Worm (Caenorhabditis elegans) whole organism, L3 larva: ENCODE data around the gene K09E9.4.

Experiments used
- R02D3.7 ChIP-seq: fragments of 150-350 bp; optimal IDR thresholded peaks from 2 replicates; lab custom pipeline; 2014; ENCODE audit warnings: missing biosample characterization, missing genetic modification characterization
- ZK546.5 ChIP-seq: sonication (generic microtip); optimal IDR thresholded peaks from 2 replicates; lab custom pipeline; 2017; ENCODE audit warnings: missing biosample characterization, missing genetic modification characterization
- aly-2 ChIP-seq: fragments of 150-350 bp; optimal IDR thresholded peaks from 2 replicates; lab custom pipeline; 2014; ENCODE audit warnings: missing biosample characterization, missing genetic modification characterization
- ama-1 ChIP-seq: fragments of 150-350 bp; optimal IDR thresholded peaks from 2 replicates; lab custom pipeline; 2018
- ceh-16 ChIP-seq: sonication (generic microtip); optimal IDR thresholded peaks from 2 replicates; lab custom pipeline; 2017; ENCODE audit warnings: missing biosample characterization, missing genetic modification characterization
- ceh-28 ChIP-seq: fragments of 150-350 bp; optimal IDR thresholded peaks from 2 replicates; lab custom pipeline; 2014; ENCODE audit warnings: missing biosample characterization, missing genetic modification reagents, missing genetic modification characterization
- ceh-82 ChIP-seq: fragments of 150-350 bp; optimal IDR thresholded peaks from 2 replicates; lab custom pipeline; 2014; ENCODE audit warnings: missing biosample characterization, missing genetic modification characterization
- ceh-9 ChIP-seq: sonication (generic microtip); optimal IDR thresholded peaks from 2 replicates; lab custom pipeline; 2018; ENCODE audit warnings: missing biosample characterization, missing genetic modification characterization
- daf-12 ChIP-seq: fragments of 150-350 bp; optimal IDR thresholded peaks from 2 replicates; lab custom pipeline; 2014; ENCODE audit warnings: missing biosample characterization, missing genetic modification reagents, missing genetic modification characterization
- egl-27 ChIP-seq: sonication (generic microtip); optimal IDR thresholded peaks from 4 replicates; lab custom pipeline; 2017; ENCODE audit warnings: missing biosample characterization, missing genetic modification reagents, missing genetic modification characterization
- egl-5 ChIP-seq: fragments of 150-350 bp; optimal IDR thresholded peaks from 2 replicates; lab custom pipeline; 2017; ENCODE audit warnings: missing biosample characterization, missing genetic modification reagents, missing genetic modification characterization, inconsistent platforms
- elt-1 ChIP-seq: fragments of 150-350 bp; optimal IDR thresholded peaks from 2 replicates; lab custom pipeline; 2014; ENCODE audit warnings: missing biosample characterization, missing genetic modification characterization
- elt-2 ChIP-seq: sonication (generic microtip); optimal IDR thresholded peaks from 2 replicates; lab custom pipeline; 2016; ENCODE audit warnings: missing genetic modification reagents, mild to moderate bottlenecking, missing genetic modification characterization, missing compliant biosample characterization
- elt-3 ChIP-seq, 3 experiments: fragments of 150-350 bp in 1 of 3; sonication (generic microtip) in 2 of 3; optimal IDR thresholded peaks; 2 replicates in 2 of 3; 4 replicates in 1 of 3; lab custom pipeline; 2014 to 2017; ENCODE audit warnings: missing biosample characterization in 3 of 3, missing genetic modification characterization in 3 of 3
- eor-1 ChIP-seq, 2 experiments: fragments of 150-350 bp; optimal IDR thresholded peaks; 2 replicates each; lab custom pipeline; 2014 to 2018; ENCODE audit warnings: missing biosample characterization in 2 of 2, missing genetic modification characterization in 2 of 2
- fkh-10 ChIP-seq: sonication (generic microtip); optimal IDR thresholded peaks from 2 replicates; lab custom pipeline; 2017; ENCODE audit warnings: missing biosample characterization, missing genetic modification reagents, missing genetic modification characterization
- fkh-2 ChIP-seq: fragments of 150-350 bp; optimal IDR thresholded peaks from 2 replicates; lab custom pipeline; 2014; ENCODE audit warnings: missing biosample characterization, missing genetic modification reagents, missing genetic modification characterization
- fos-1 ChIP-seq: fragments of 150-350 bp; optimal IDR thresholded peaks from 2 replicates; lab custom pipeline; 2014; ENCODE audit warnings: missing biosample characterization, missing genetic modification characterization
- hmg-11 ChIP-seq: sonication (generic microtip); optimal IDR thresholded peaks from 2 replicates; lab custom pipeline; 2016; ENCODE audit warnings: missing genetic modification characterization, missing compliant biosample characterization
- jun-1 ChIP-seq: fragments of 150-350 bp; optimal IDR thresholded peaks from 2 replicates; lab custom pipeline; 2014; ENCODE audit warnings: missing biosample characterization, missing genetic modification reagents, missing genetic modification characterization
- lin-15B ChIP-seq: fragments of 150-350 bp; optimal IDR thresholded peaks from 2 replicates; lab custom pipeline; 2014; ENCODE audit warnings: missing biosample characterization, missing genetic modification characterization
- lin-39 ChIP-seq: fragments of 150-350 bp; optimal IDR thresholded peaks from 2 replicates; lab custom pipeline; 2018; ENCODE audit warnings: missing biosample characterization, missing genetic modification reagents, missing genetic modification characterization
- lsy-12 ChIP-seq: sonication (generic microtip); optimal IDR thresholded peaks from 2 replicates; lab custom pipeline; 2016; ENCODE audit warnings: mild to moderate bottlenecking, missing genetic modification characterization, missing compliant biosample characterization
- mdl-1 ChIP-seq: fragments of 150-350 bp; optimal IDR thresholded peaks from 2 replicates; lab custom pipeline; 2014; ENCODE audit warnings: missing biosample characterization, missing genetic modification characterization
- mml-1 ChIP-seq: fragments of 150-350 bp; sonication (generic microtip); optimal IDR thresholded peaks from 3 replicates; lab custom pipeline; 2014; ENCODE audit warnings: missing biosample characterization, missing genetic modification characterization
- nfya-1 ChIP-seq: sonication (generic microtip); optimal IDR thresholded peaks from 2 replicates; lab custom pipeline; 2017; ENCODE audit warnings: missing genetic modification characterization, mild to moderate bottlenecking, missing compliant biosample characterization, antibody characterized with exemption, moderate library complexity; ENCODE audit not compliant: insufficient read depth
- nhr-11 ChIP-seq: fragments of 150-350 bp; optimal IDR thresholded peaks from 2 replicates; lab custom pipeline; 2014; ENCODE audit warnings: missing biosample characterization, missing genetic modification characterization
- nhr-12 ChIP-seq: fragments of 150-350 bp; optimal IDR thresholded peaks from 2 replicates; lab custom pipeline; 2014; ENCODE audit warnings: missing biosample characterization, missing genetic modification characterization
- nhr-23 ChIP-seq: fragments of 150-350 bp; optimal IDR thresholded peaks from 2 replicates; lab custom pipeline; 2014; ENCODE audit warnings: missing biosample characterization, missing genetic modification reagents, missing genetic modification characterization
- nhr-237 ChIP-seq: fragments of 150-350 bp; optimal IDR thresholded peaks from 2 replicates; lab custom pipeline; 2014; ENCODE audit warnings: missing biosample characterization, missing genetic modification characterization
- nhr-25 ChIP-seq: sonication (generic microtip); optimal IDR thresholded peaks from 2 replicates; lab custom pipeline; 2017; ENCODE audit warnings: missing biosample characterization, missing genetic modification characterization
- nhr-28 ChIP-seq: fragments of 150-350 bp; optimal IDR thresholded peaks from 2 replicates; lab custom pipeline; 2014; ENCODE audit warnings: missing biosample characterization, missing genetic modification characterization
- nhr-43 ChIP-seq: sonication (generic microtip); optimal IDR thresholded peaks from 2 replicates; lab custom pipeline; 2016; ENCODE audit warnings: mild to moderate bottlenecking, missing genetic modification characterization, missing compliant biosample characterization; ENCODE audit not compliant: poor library complexity, severe bottlenecking
- nhr-67 ChIP-seq: fragments of 150-350 bp; optimal IDR thresholded peaks from 2 replicates; lab custom pipeline; 2014; ENCODE audit warnings: missing biosample characterization, missing genetic modification characterization
- nhr-76 ChIP-seq: fragments of 150-350 bp; sonication (generic microtip); optimal IDR thresholded peaks from 5 replicates; lab custom pipeline; 2014; ENCODE audit warnings: missing biosample characterization, missing genetic modification characterization
- nhr-77 ChIP-seq: fragments of 150-350 bp; optimal IDR thresholded peaks from 2 replicates; lab custom pipeline; 2014; ENCODE audit warnings: missing biosample characterization, missing genetic modification characterization
- pha-4 ChIP-seq: fragments of 150-350 bp; optimal IDR thresholded peaks from 2 replicates; lab custom pipeline; 2014; ENCODE audit warnings: missing biosample characterization, missing genetic modification reagents, missing genetic modification characterization
- pqm-1 ChIP-seq: fragments of 150-350 bp; optimal IDR thresholded peaks from 2 replicates; lab custom pipeline; 2017; ENCODE audit warnings: missing biosample characterization, missing genetic modification characterization, inconsistent platforms
- sea-2 ChIP-seq: fragments of 150-350 bp; sonication (generic microtip); optimal IDR thresholded peaks from 4 replicates; lab custom pipeline; 2014; ENCODE audit warnings: missing biosample characterization, missing genetic modification reagents, missing genetic modification characterization
- skn-1 ChIP-seq: fragments of 150-350 bp; optimal IDR thresholded peaks from 2 replicates; lab custom pipeline; 2014; ENCODE audit warnings: missing biosample characterization, missing genetic modification characterization
- snpc-4 ChIP-seq: fragments of 150-350 bp; optimal IDR thresholded peaks from 2 replicates; lab custom pipeline; 2014; ENCODE audit warnings: missing biosample characterization, missing genetic modification characterization
- tbx-2 ChIP-seq: sonication (generic microtip); optimal IDR thresholded peaks from 2 replicates; lab custom pipeline; 2016; ENCODE audit warnings: mild to moderate bottlenecking, missing genetic modification characterization, missing compliant biosample characterization
- unc-39 ChIP-seq: sonication (generic microtip); optimal IDR thresholded peaks from 4 replicates; lab custom pipeline; 2017; ENCODE audit warnings: missing biosample characterization, missing genetic modification characterization
- unc-62 ChIP-seq: fragments of 150-350 bp; sonication (generic microtip); optimal IDR thresholded peaks from 4 replicates; lab custom pipeline; 2014; ENCODE audit warnings: missing biosample characterization, missing genetic modification reagents, missing genetic modification characterization
- zag-1 ChIP-seq: fragments of 150-350 bp; optimal IDR thresholded peaks from 2 replicates; lab custom pipeline; 2014; ENCODE audit warnings: missing biosample characterization, missing genetic modification characterization
- ztf-11 ChIP-seq: fragments of 150-350 bp; optimal IDR thresholded peaks from 2 replicates; lab custom pipeline; 2014; ENCODE audit warnings: missing biosample characterization, missing genetic modification characterization
- ztf-4 ChIP-seq: fragments of 150-350 bp; optimal IDR thresholded peaks from 2 replicates; lab custom pipeline; 2014; ENCODE audit warnings: missing biosample characterization, missing genetic modification characterization

Gene K09E9.4

DNA sequence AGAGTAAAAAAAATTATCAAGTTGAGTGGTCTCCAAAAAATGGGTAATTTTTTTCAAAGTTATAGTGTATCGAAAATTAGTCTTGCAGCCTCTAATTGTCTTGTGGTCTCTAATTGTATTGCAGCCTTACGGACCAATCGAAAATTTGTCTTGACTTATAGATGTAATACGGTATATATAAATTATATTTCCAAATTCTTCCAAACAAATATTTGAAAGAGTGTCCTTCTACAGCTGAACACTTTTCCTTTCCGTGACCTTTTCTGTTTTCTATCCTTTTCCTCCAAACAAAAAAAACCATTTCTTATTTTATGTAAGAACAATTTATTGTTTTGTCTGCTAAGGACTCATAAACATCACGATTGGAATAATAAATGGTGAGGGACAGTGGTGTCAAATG, 10.4 kb upstream of the K09E9.4 start, which contains the start of gene K09E9.7:
TSS of gene K09E9.7 (plus strand) at position 301 of the 400 bp plus-strand sequence.
- TF ChIP-seq unc-39 (tag; lab: Kevin White, UChicago) = no peak
- TF ChIP-seq elt-1 (tag; lab: Kevin White, UChicago) = no peak
- TF ChIP-seq fkh-2 = no peak
- TF ChIP-seq ama-1 (lab: Kevin White, UChicago) = no peak
- no peak for TF ChIP-seq unc-62 (GFP tag; lab: Kevin White, UChicago)
- no peak for TF ChIP-seq skn-1 (tag; lab: Kevin White, UChicago)
- no peak for TF ChIP-seq elt-3 (tag; optimal IDR thresholded peaks at IDR 0.05; lab: Kevin White, UChicago)
- TF ChIP-seq sea-2 (GFP tag; lab: Kevin White, UChicago) = no peak
- TF ChIP-seq pqm-1 (tag; lab: Kevin White, UChicago) = no peak
- no peak for TF ChIP-seq mml-1 (tag; lab: Kevin White, UChicago)
- no peak for TF ChIP-seq fkh-10 (GFP tag; lab: Kevin White, UChicago)
- TF ChIP-seq fos-1 (tag; lab: Kevin White, UChicago) = no peak
- TF ChIP-seq ceh-28 (tag; lab: Kevin White, UChicago) = no peak

DNA sequence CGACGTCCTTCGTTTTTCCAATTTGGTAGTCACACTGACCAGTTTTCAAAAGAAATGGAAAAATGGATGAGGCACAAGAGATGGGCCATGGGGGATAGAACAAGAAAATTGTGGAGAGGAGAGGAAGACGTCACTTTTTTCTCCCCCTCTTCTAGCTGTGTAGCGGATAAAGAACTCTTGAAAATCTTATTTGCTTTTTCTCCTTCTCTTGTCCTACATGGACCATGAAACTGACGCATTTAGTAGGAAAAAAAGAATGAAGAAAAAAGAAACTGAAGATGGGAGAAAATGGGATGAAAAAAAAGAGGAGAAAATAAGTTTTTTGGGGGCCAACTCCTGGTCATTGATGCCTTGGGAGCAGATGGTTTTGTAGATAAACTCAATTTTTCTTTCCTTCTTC, 3.7 kb upstream of the K09E9.4 start:
- peak; percentile 17 for TF ChIP-seq elt-1 (tag; lab: Kevin White, UChicago)
- peak; percentile 77 for TF ChIP-seq fkh-10 (GFP tag; lab: Kevin White, UChicago)
- no peak for TF ChIP-seq nhr-23
- TF ChIP-seq fkh-2 = no peak
- TF ChIP-seq nfya-1 = peak; percentile 50
- TF ChIP-seq lsy-12 (tag; lab: Kevin White, UChicago) = no peak
- peak; percentile 20 for TF ChIP-seq egl-5 (tag; lab: Kevin White, UChicago)

DNA sequence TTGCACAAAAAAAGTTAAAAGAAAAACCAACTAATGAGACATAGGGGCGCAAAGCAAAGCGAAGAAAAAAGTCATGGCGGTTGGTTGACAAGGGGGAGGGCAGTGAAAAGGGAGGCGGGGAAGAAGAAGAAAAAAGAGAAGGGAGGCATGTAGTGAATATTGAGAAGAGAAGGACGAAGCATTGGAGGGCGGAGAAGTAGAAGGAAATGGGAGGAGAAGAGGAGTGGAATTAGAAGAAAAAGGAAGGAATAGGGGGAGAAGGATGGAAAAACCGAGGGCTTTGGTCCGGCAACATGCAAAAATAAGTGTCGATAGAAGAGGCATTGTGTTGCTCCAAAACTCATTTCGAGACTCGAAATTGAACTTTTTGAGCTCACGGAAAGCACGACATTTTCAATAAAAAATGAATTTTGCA, 557 bp upstream of the K09E9.4 start:
- TF ChIP-seq unc-62 (GFP tag; lab: Kevin White, UChicago) = no peak
- no peak for TF ChIP-seq nhr-67 (tag; lab: Kevin White, UChicago)
- TF ChIP-seq jun-1 (tag; lab: Kevin White, UChicago) = no peak
- no peak for TF ChIP-seq ztf-4 (tag; lab: Kevin White, UChicago)
- TF ChIP-seq fkh-2 = no peak
- no peak for TF ChIP-seq lsy-12 (tag; lab: Kevin White, UChicago)
- no peak for TF ChIP-seq egl-5 (tag; lab: Kevin White, UChicago)
- no peak for TF ChIP-seq egl-27 (tag; lab: Kevin White, UChicago)
- TF ChIP-seq mdl-1 (tag; lab: Kevin White, UChicago) = no peak
- TF ChIP-seq ceh-28 (tag; lab: Kevin White, UChicago) = no peak
- no peak for TF ChIP-seq nhr-77 (tag; lab: Kevin White, UChicago)
- TF ChIP-seq elt-1 (tag; lab: Kevin White, UChicago) = no peak
- TF ChIP-seq unc-39 (tag; lab: Kevin White, UChicago) = no peak
- peak; percentile 37 for TF ChIP-seq nhr-25 (tag; lab: Kevin White, UChicago)
- TF ChIP-seq zag-1 (tag; lab: Kevin White, UChicago) = no peak
- no peak for TF ChIP-seq nhr-76 (tag; lab: Kevin White, UChicago)
- TF ChIP-seq aly-2 (tag; lab: Kevin White, UChicago) = no peak
- TF ChIP-seq ama-1 (lab: Kevin White, UChicago) = peak; percentile 7
- TF ChIP-seq ceh-16 (tag; lab: Kevin White, UChicago) = no peak
- no peak for TF ChIP-seq eor-1 (tag; optimal IDR thresholded peaks at IDR 0.05; lab: Kevin White, UChicago)
- no peak for TF ChIP-seq elt-3 (tag; optimal IDR thresholded peaks at IDR 0.05; lab: Kevin White, UChicago)
- TF ChIP-seq hmg-11 (tag; lab: Kevin White, UChicago) = peak; percentile 75
- TF ChIP-seq pha-4 (tag; lab: Kevin White, UChicago) = no peak
- TF ChIP-seq skn-1 (tag; lab: Kevin White, UChicago) = no peak
- TF ChIP-seq fkh-10 (GFP tag; lab: Kevin White, UChicago) = peak; percentile 33
- TF ChIP-seq tbx-2 = no peak
- TF ChIP-seq nhr-12 (tag; lab: Kevin White, UChicago) = no peak
- no peak for TF ChIP-seq daf-12 (tag; lab: Kevin White, UChicago)
- no peak for TF ChIP-seq ZK546.5 (tag; lab: Kevin White, UChicago)
- TF ChIP-seq lin-15B (tag; lab: Kevin White, UChicago) = no peak
- TF ChIP-seq nhr-23 = peak; percentile 31
- TF ChIP-seq nhr-11 (tag; lab: Kevin White, UChicago) = no peak
- no peak for TF ChIP-seq elt-2
- no peak for TF ChIP-seq nhr-43 (tag; lab: Kevin White, UChicago)
- TF ChIP-seq nfya-1 = peak; percentile 70
- TF ChIP-seq ztf-11 (tag; lab: Kevin White, UChicago) = no peak
- TF ChIP-seq fos-1 (tag; lab: Kevin White, UChicago) = no peak
- TF ChIP-seq sea-2 (GFP tag; lab: Kevin White, UChicago) = no peak
- no peak for TF ChIP-seq nhr-28 (tag; lab: Kevin White, UChicago)
- peak; percentile 85 for TF ChIP-seq lin-39 (tag; lab: Kevin White, UChicago)
- peak; percentile 56 for TF ChIP-seq snpc-4 (tag; lab: Kevin White, UChicago)
- TF ChIP-seq nhr-237 = no peak
- TF ChIP-seq ceh-82 = no peak
- no peak for TF ChIP-seq R02D3.7
- no peak for TF ChIP-seq ceh-9
